Worm (Caenorhabditis elegans) whole organism, young adult: ENCODE data around the gene lron-4.
A peak's percentile ranks its signal among the peaks of the same experiment; 100 is the strongest.

Experiments
- C06A6.2 ChIP-seq: fragments of 200-800 bp; sonication (Bioruptor generic); conservative IDR thresholded peaks from 2 replicates; pipeline ENCODE4 v1.3.6; 2022; ENCODE audit warnings: missing genetic modification characterization, missing compliant biosample characterization
- D2030.7 ChIP-seq: fragments of 200-800 bp; sonication (Bioruptor generic); IDR thresholded peaks from 2 replicates; pipeline ENCODE4 v1.3.6; 2022; ENCODE audit warnings: missing genetic modification reagents, missing genetic modification characterization, missing compliant biosample characterization
- F23B12.7 ChIP-seq: sonication (generic microtip); optimal IDR thresholded peaks from 2 replicates; lab custom pipeline; 2017; ENCODE audit warnings: missing genetic modification characterization, mild to moderate bottlenecking, missing compliant biosample characterization, antibody characterized with exemption, moderate library complexity; ENCODE audit not compliant: insufficient read depth
- F33H1.4 ChIP-seq: fragments of 200-800 bp; sonication (Bioruptor generic); IDR thresholded peaks from 2 replicates; pipeline ENCODE4 v1.3.6; 2022; ENCODE audit warnings: missing genetic modification reagents, missing genetic modification characterization, missing compliant biosample characterization
- T07F8.4 ChIP-seq: sonication (generic microtip); optimal IDR thresholded peaks from 2 replicates; lab custom pipeline; 2016; ENCODE audit warnings: mild to moderate bottlenecking, missing genetic modification characterization, moderate library complexity, missing compliant biosample characterization
- Y53F4B.3 ChIP-seq: fragments of 200-800 bp; sonication (Bioruptor generic); IDR thresholded peaks from 2 replicates; pipeline ENCODE4 v1.3.6; 2022; ENCODE audit warnings: missing genetic modification reagents, missing genetic modification characterization, missing compliant biosample characterization
- Y53G8AR.9 ChIP-seq: fragments of 200-800 bp; sonication (Bioruptor generic); conservative IDR thresholded peaks from 2 replicates; pipeline ENCODE4 v1.3.6; 2022; ENCODE audit warnings: missing genetic modification reagents, missing genetic modification characterization, missing compliant biosample characterization
- Y79H2A.3 ChIP-seq: fragments of 200-800 bp; sonication (Bioruptor generic); conservative IDR thresholded peaks from 2 replicates; pipeline ENCODE4 v1.3.6; 2022; ENCODE audit warnings: missing genetic modification reagents, missing genetic modification characterization, missing compliant biosample characterization
- Y95B8A.8 ChIP-seq: fragments of 200-800 bp; sonication (Bioruptor generic); IDR thresholded peaks from 2 replicates; pipeline ENCODE4 v1.3.6; 2022; ENCODE audit warnings: missing genetic modification reagents, missing genetic modification characterization, missing compliant biosample characterization
- ZK185.1 ChIP-seq: sonication (generic microtip); optimal IDR thresholded peaks from 2 replicates; lab custom pipeline; 2016; ENCODE audit warnings: mild to moderate bottlenecking, missing genetic modification characterization, missing compliant biosample characterization; ENCODE audit not compliant: poor library complexity, severe bottlenecking
- akir-1 ChIP-seq: fragments of 200-800 bp; sonication (Bioruptor generic); optimal IDR thresholded peaks from 2 replicates; lab custom pipeline; 2018; ENCODE audit warnings: mild to moderate bottlenecking, missing genetic modification characterization, moderate library complexity, missing compliant biosample characterization
- aptf-3 ChIP-seq: fragments of 200-800 bp; sonication (Bioruptor generic); IDR thresholded peaks from 2 replicates; pipeline ENCODE4 v1.3.6; 2022; ENCODE audit warnings: missing genetic modification characterization, missing compliant biosample characterization
- atf-7 ChIP-seq: sonication (generic microtip); optimal IDR thresholded peaks from 2 replicates; lab custom pipeline; 2017; ENCODE audit warnings: mild to moderate bottlenecking, missing genetic modification characterization, missing compliant biosample characterization
- attf-5 ChIP-seq: fragments of 200-800 bp; sonication (Bioruptor generic); optimal IDR thresholded peaks from 2 replicates; lab custom pipeline; 2018; ENCODE audit warnings: mild to moderate bottlenecking, missing genetic modification characterization, missing compliant biosample characterization
- bed-2 ChIP-seq: fragments of 200-800 bp; sonication (Bioruptor generic); IDR thresholded peaks from 2 replicates; pipeline ENCODE4 v1.3.6; 2022; ENCODE audit warnings: missing genetic modification reagents, missing genetic modification characterization, missing compliant biosample characterization
- cebp-1 ChIP-seq, 2 experiments: fragments of 200-800 bp in 1 of 2; sonication (Bioruptor generic) in 1 of 2; sonication (generic microtip) in 1 of 2; IDR thresholded peaks in 1 of 2; optimal IDR thresholded peaks in 1 of 2; 2 replicates each; pipeline versions ENCODE4 v1.3.6 to Lab custom; 2017 to 2022; ENCODE audit warnings: missing compliant biosample characterization in 2 of 2, missing genetic modification characterization in 2 of 2, mild to moderate bottlenecking in 1 of 2, missing genetic modification reagents in 1 of 2, moderate library complexity in 1 of 2
- ceh-40 ChIP-seq: fragments of 200-800 bp; sonication (Bioruptor generic); IDR thresholded peaks from 2 replicates; pipeline ENCODE4 v1.3.6; 2022; ENCODE audit warnings: missing genetic modification characterization, missing compliant biosample characterization
- ceh-79 ChIP-seq: sonication (generic microtip); optimal IDR thresholded peaks from 2 replicates; lab custom pipeline; 2017; ENCODE audit warnings: mild to moderate bottlenecking, missing genetic modification characterization, missing compliant biosample characterization
- chd-7 ChIP-seq: sonication (generic microtip); optimal IDR thresholded peaks from 2 replicates; lab custom pipeline; 2016; ENCODE audit warnings: mild to moderate bottlenecking, missing genetic modification characterization, moderate library complexity, missing compliant biosample characterization
- dpff-1 ChIP-seq: sonication (generic microtip); optimal IDR thresholded peaks from 2 replicates; lab custom pipeline; 2017; ENCODE audit warnings: mild to moderate bottlenecking, missing genetic modification characterization, missing compliant biosample characterization
- dpl-1 ChIP-seq: fragments of 150-350 bp; optimal IDR thresholded peaks from 2 replicates; lab custom pipeline; 2014; ENCODE audit warnings: missing biosample characterization, missing genetic modification reagents, missing genetic modification characterization
- egl-18 ChIP-seq: fragments of 200-800 bp; sonication (Bioruptor generic); IDR thresholded peaks from 2 replicates; pipeline ENCODE4 v1.3.6; 2022; ENCODE audit warnings: missing genetic modification reagents, missing genetic modification characterization, missing compliant biosample characterization
- egl-44 ChIP-seq: fragments of 200-800 bp; sonication (Bioruptor generic); IDR thresholded peaks from 2 replicates; pipeline ENCODE4 v1.3.6; 2022; ENCODE audit warnings: missing genetic modification reagents, missing genetic modification characterization, missing compliant biosample characterization
- fkh-3 ChIP-seq: sonication (generic microtip); optimal IDR thresholded peaks from 2 replicates; lab custom pipeline; 2016; ENCODE audit warnings: mild to moderate bottlenecking, missing genetic modification characterization, missing compliant biosample characterization
- gei-17 ChIP-seq: fragments of 200-800 bp; sonication (Bioruptor generic); optimal IDR thresholded peaks from 2 replicates; lab custom pipeline; 2018; ENCODE audit warnings: mild to moderate bottlenecking, missing genetic modification characterization, missing compliant biosample characterization
- hmg-1.2 ChIP-seq: fragments of 200-800 bp; sonication (Bioruptor generic); IDR thresholded peaks from 2 replicates; pipeline ENCODE4 v1.3.6; 2022; ENCODE audit warnings: missing genetic modification reagents, missing genetic modification characterization, missing compliant biosample characterization
- let-526 ChIP-seq: fragments of 200-800 bp; sonication (Bioruptor generic); IDR thresholded peaks from 2 replicates; pipeline ENCODE4 v1.3.6; 2022; ENCODE audit warnings: missing genetic modification reagents, missing genetic modification characterization, missing compliant biosample characterization
- let-607 ChIP-seq, 2 experiments: fragments of 200-800 bp in 1 of 2; sonication (Bioruptor generic) in 1 of 2; sonication (generic microtip) in 1 of 2; optimal IDR thresholded peaks; 2 replicates each; lab custom pipeline; 2016 to 2018; ENCODE audit warnings: mild to moderate bottlenecking in 2 of 2, missing compliant biosample characterization in 2 of 2, missing genetic modification characterization in 2 of 2, moderate library complexity in 2 of 2, missing genotype in 1 of 2
- lin-26 ChIP-seq: fragments of 200-800 bp; sonication (Bioruptor generic); IDR thresholded peaks from 2 replicates; pipeline ENCODE4 v1.3.6; 2022; ENCODE audit warnings: missing genetic modification reagents, missing genetic modification characterization, missing compliant biosample characterization
- lin-35 ChIP-seq, 3 experiments: fragments of 150-350 bp in 2 of 3; sonication (generic microtip) in 1 of 3; optimal IDR thresholded peaks; 2 replicates each; lab custom pipeline; 2014 to 2018; ENCODE audit warnings: missing biosample characterization in 3 of 3, missing genetic modification characterization in 3 of 3, missing genetic modification reagents in 3 of 3
- lin-54 ChIP-seq: fragments of 200-800 bp; sonication (Bioruptor generic); optimal IDR thresholded peaks from 2 replicates; lab custom pipeline; 2018; ENCODE audit warnings: mild to moderate bottlenecking, missing genetic modification characterization, missing compliant biosample characterization
- madf-3 ChIP-seq: fragments of 200-800 bp; sonication (Bioruptor generic); IDR thresholded peaks from 2 replicates; pipeline ENCODE4 v1.3.6; 2022; ENCODE audit warnings: missing genetic modification reagents, missing genetic modification characterization, missing compliant biosample characterization
- madf-6 ChIP-seq: fragments of 200-800 bp; sonication (Bioruptor generic); IDR thresholded peaks from 2 replicates; pipeline ENCODE4 v1.3.6; 2022; ENCODE audit warnings: missing genetic modification reagents, missing genetic modification characterization, missing compliant biosample characterization
- mel-28 ChIP-seq: sonication (generic microtip); optimal IDR thresholded peaks from 2 replicates; lab custom pipeline; 2016; ENCODE audit warnings: borderline replicate concordance, mild to moderate bottlenecking, missing genetic modification characterization, missing compliant biosample characterization
- nhr-179 ChIP-seq: sonication (generic microtip); optimal IDR thresholded peaks from 2 replicates; lab custom pipeline; 2016; ENCODE audit warnings: mild to moderate bottlenecking, missing genetic modification characterization, missing compliant biosample characterization
- nhr-27 ChIP-seq: fragments of 200-800 bp; sonication (Bioruptor generic); optimal IDR thresholded peaks from 2 replicates; lab custom pipeline; 2018; ENCODE audit warnings: mild to moderate bottlenecking, missing genetic modification characterization, moderate library complexity, missing compliant biosample characterization
- nhr-80 ChIP-seq: sonication (generic microtip); optimal IDR thresholded peaks from 2 replicates; lab custom pipeline; 2016; ENCODE audit warnings: missing genetic modification characterization, missing compliant biosample characterization
- rcor-1 ChIP-seq: fragments of 200-800 bp; sonication (Bioruptor generic); IDR thresholded peaks from 2 replicates; pipeline ENCODE4 v1.3.6; 2022; ENCODE audit warnings: missing genetic modification reagents, missing genetic modification characterization, missing compliant biosample characterization
- somi-1 ChIP-seq: fragments of 200-800 bp; sonication (Bioruptor generic); optimal IDR thresholded peaks from 2 replicates; lab custom pipeline; 2018; ENCODE audit warnings: mild to moderate bottlenecking, missing genetic modification characterization, missing compliant biosample characterization
- unc-62 ChIP-seq: fragments of 150-350 bp; optimal IDR thresholded peaks from 2 replicates; lab custom pipeline; 2014; ENCODE audit warnings: missing biosample characterization, missing genetic modification reagents, missing genetic modification characterization
- zfh-2 ChIP-seq: fragments of 200-800 bp; sonication (Bioruptor generic); conservative IDR thresholded peaks from 2 replicates; pipeline ENCODE4 v1.3.6; 2022; ENCODE audit warnings: missing genetic modification reagents, missing genetic modification characterization, missing compliant biosample characterization
- ztf-18 ChIP-seq: sonication (generic microtip); optimal IDR thresholded peaks from 2 replicates; lab custom pipeline; 2016; ENCODE audit warnings: missing genotype, mild to moderate bottlenecking, missing genetic modification characterization, missing compliant biosample characterization
- ztf-22 ChIP-seq: fragments of 200-800 bp; sonication (Bioruptor generic); optimal IDR thresholded peaks from 2 replicates; lab custom pipeline; 2018; ENCODE audit warnings: mild to moderate bottlenecking, missing genetic modification characterization, moderate library complexity, missing compliant biosample characterization
- ztf-26 ChIP-seq: sonication (generic microtip); optimal IDR thresholded peaks from 2 replicates; lab custom pipeline; 2017; ENCODE audit warnings: missing genetic modification characterization, missing compliant biosample characterization
- ztf-6 ChIP-seq: fragments of 200-800 bp; sonication (Bioruptor generic); IDR thresholded peaks from 2 replicates; pipeline ENCODE4 v1.3.6; 2022; ENCODE audit warnings: missing genetic modification reagents, missing genetic modification characterization, missing compliant biosample characterization

The lron-4 gene

DNA sequence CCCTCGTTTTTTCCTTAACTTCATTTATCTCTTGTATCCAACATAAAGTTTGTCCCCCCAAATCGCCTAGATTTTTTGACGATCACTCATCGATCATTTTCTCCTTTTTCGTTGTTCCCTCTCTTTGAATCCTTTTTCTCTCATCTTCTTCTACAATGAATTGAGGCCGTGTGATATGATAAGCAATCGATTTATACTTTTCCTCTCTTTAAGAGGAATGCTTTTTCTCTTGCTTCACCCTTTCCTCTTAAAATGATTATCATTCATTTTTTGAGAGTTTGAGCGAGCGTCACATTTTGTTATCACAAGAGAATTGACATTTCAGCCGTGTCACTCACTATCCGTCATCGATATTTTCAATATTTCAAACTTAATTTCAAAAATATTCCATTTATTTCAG lies 33.9 kb downstream of the lron-4 start, which contains the start of gene K02C4.5:
Gene K02C4.5 (plus strand): TSS at position 395 of the 400 bp plus-strand sequence.
- TF ChIP-seq cebp-1 (GFP tag; IDR thresholded peaks at IDR 0.05; lab: Robert Waterston, UW) (no peak), cebp-1 (tag; optimal IDR thresholded peaks at IDR 0.05; lab: Kevin White, UChicago) (peak; percentile 16), ztf-18 (tag; lab: Kevin White, UChicago) (peak; percentile 6), let-607 (tag; optimal IDR thresholded peaks at IDR 0.05; lab: Kevin White, UChicago) (peak; percentile 38 to 48), attf-5 (GFP tag; lab: Kevin White, UChicago) (peak; percentile 29), nhr-80 (tag; lab: Kevin White, UChicago) (peak; percentile 82), chd-7 (tag; lab: Kevin White, UChicago) (no peak), unc-62 (GFP tag; lab: Kevin White, UChicago) (peak; percentile 64), somi-1 (GFP tag; lab: Kevin White, UChicago) (no peak)

DNA sequence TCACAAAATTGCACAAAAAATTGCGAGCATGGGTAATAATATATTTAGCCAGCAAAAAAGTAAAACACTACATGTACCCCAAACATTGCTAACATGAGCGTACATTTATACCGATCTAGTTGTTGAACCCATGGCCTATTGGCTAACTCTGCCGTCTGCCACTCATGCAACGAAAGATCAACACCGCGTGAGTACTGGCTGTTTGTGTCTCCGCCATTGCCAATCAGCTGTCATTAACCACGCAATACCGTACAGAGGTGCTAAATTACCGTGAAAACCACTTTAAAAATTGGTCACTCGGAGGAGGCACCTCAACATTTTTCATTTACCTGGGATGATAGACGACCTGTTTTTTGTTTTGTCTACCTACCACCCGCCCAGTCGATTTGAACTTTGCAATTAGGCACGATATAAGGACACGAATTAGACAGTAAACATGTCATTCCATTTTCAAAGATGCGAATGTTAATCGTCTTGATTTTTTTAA lies 36.6 kb downstream of the lron-4 start, which contains the start of gene K02C4.2:
Gene K02C4.2 (plus strand): TSS at position 437 of the 487 bp plus-strand sequence.
- TF ChIP-seq Y53G8AR.9 (GFP tag; lab: Robert Waterston, UW) (peak; percentile 71), lin-35 (GFP tag; optimal IDR thresholded peaks at IDR 0.05; lab: Kevin White, UChicago) (peak in 1 of 3 experiments; percentile 72), mel-28 (no peak), ceh-40 (GFP tag; lab: Robert Waterston, UW) (peak; percentile 57; the same call in 1 of the 2 replicates), lin-54 (peak; percentile 76), T07F8.4 (tag; lab: Kevin White, UChicago) (peak; percentile 77), C06A6.2 (GFP tag; lab: Robert Waterston, UW) (peak; percentile 55; the same call in 1 of the 2 replicates), unc-62 (GFP tag; lab: Kevin White, UChicago) (no peak), D2030.7 (peak; percentile 55), let-526 (GFP tag; lab: Robert Waterston, UW) (peak; percentile 58; the same call in 1 of the 2 replicates), ztf-6 (GFP tag; lab: Robert Waterston, UW) (no peak), ztf-22 (peak; percentile 44), egl-44 (GFP tag; lab: Robert Waterston, UW) (peak; percentile 71; the same call in 1 of the 2 replicates), nhr-27 (tag; lab: Kevin White, UChicago) (peak; percentile 73), Y79H2A.3 (GFP tag; lab: Robert Waterston, UW) (no peak; the same call in 1 of the 2 replicates), nhr-179 (tag; lab: Kevin White, UChicago) (no peak), fkh-3 (peak; percentile 85), F33H1.4 (GFP tag; lab: Robert Waterston, UW) (peak; percentile 28; the same call in 1 of the 2 replicates), lin-26 (GFP tag; lab: Robert Waterston, UW) (peak; percentile 95), aptf-3 (GFP tag; lab: Robert Waterston, UW) (peak; percentile 84; the same call in 1 of the 2 replicates), madf-3 (0 out of 2 replicates have a peak, but pooled peaks have one; percentile 67), dpl-1 (GFP tag; lab: Kevin White, UChicago) (peak; percentile 37), ZK185.1 (tag; lab: Kevin White, UChicago) (peak; percentile 86), atf-7 (peak; percentile 59), akir-1 (GFP tag; lab: Kevin White, UChicago) (peak; percentile 25), bed-2 (no peak), madf-6 (GFP tag; lab: Robert Waterston, UW) (peak; percentile 72), somi-1 (GFP tag; lab: Kevin White, UChicago) (peak; percentile 74), rcor-1 (GFP tag; lab: Robert Waterston, UW) (peak; percentile 77), Y53F4B.3 (GFP tag; lab: Robert Waterston, UW) (no peak), zfh-2 (GFP tag; lab: Robert Waterston, UW) (no peak), hmg-1.2 (GFP tag; lab: Robert Waterston, UW) (peak; percentile 58), ztf-26 (tag; lab: Kevin White, UChicago) (peak; percentile 79), Y95B8A.8 (GFP tag; lab: Robert Waterston, UW) (no peak), ceh-79 (tag; lab: Kevin White, UChicago) (peak; percentile 56), egl-18 (no peak), gei-17 (GFP tag; lab: Kevin White, UChicago) (no peak), F23B12.7 (tag; lab: Kevin White, UChicago) (peak; percentile 76), dpff-1 (no peak)
